Fruit fly (Drosophila melanogaster) whole organism, embryonic: ENCODE data around the gene CG12112.

Experiments
- Abd-B ChIP-seq: fragments of 200-800 bp; sonication (Bioruptor generic); optimal IDR thresholded peaks from 2 replicates; lab custom pipeline; 2018; ENCODE audit warnings: missing biosample characterization, mild to moderate bottlenecking, missing genetic modification characterization, moderate library complexity
- Adf1 ChIP-seq: fragments of 200-800 bp; sonication (Bioruptor generic); IDR thresholded peaks from 2 replicates; pipeline ENCODE4 v1.3.6; 2022; ENCODE audit warnings: missing biosample characterization, missing genetic modification characterization
- Awh ChIP-seq: fragments of 200-800 bp; sonication (Bioruptor generic); IDR thresholded peaks from 2 replicates; pipeline ENCODE4, ENCODE4 v1.3.6; 2022; ENCODE audit warnings: missing biosample characterization, missing genetic modification characterization
- CG1024 ChIP-seq: fragments of 200-800 bp; sonication (Bioruptor generic); IDR thresholded peaks from 2 replicates; pipeline ENCODE4 v1.3.6; 2022; ENCODE audit warnings: missing biosample characterization, missing genetic modification characterization
- CG10979 ChIP-seq: fragments of 200-800 bp; sonication (Bioruptor generic); optimal IDR thresholded peaks from 2 replicates; lab custom pipeline; 2018; ENCODE audit warnings: missing biosample characterization, mild to moderate bottlenecking, missing genetic modification characterization, moderate library complexity
- CG12104 ChIP-seq: fragments of 200-800 bp; sonication (Bioruptor generic); optimal IDR thresholded peaks from 3 replicates; lab custom pipeline; 2016; ENCODE audit warnings: missing biosample characterization, missing genetic modification characterization
- CG1233 ChIP-seq: fragments of 200-800 bp; sonication (Bioruptor generic); optimal IDR thresholded peaks from 4 replicates; lab custom pipeline; 2018; ENCODE audit warnings: missing biosample characterization, mild to moderate bottlenecking, missing genetic modification characterization
- CG14710 ChIP-seq: fragments of 200-800 bp; sonication (Bioruptor generic); optimal IDR thresholded peaks from 3 replicates; lab custom pipeline; 2019; ENCODE audit warnings: missing biosample characterization, mild to moderate bottlenecking, missing genetic modification characterization, moderate library complexity
- CG16863 ChIP-seq: fragments of 200-800 bp; sonication (Bioruptor generic); optimal IDR thresholded peaks from 3 replicates; lab custom pipeline; 2016; ENCODE audit warnings: missing biosample characterization, missing genetic modification characterization
- CG17612 ChIP-seq: fragments of 200-800 bp; sonication (Bioruptor generic); IDR thresholded peaks from 2 replicates; pipeline ENCODE4 v1.3.6; 2022; ENCODE audit warnings: missing biosample characterization, missing genetic modification characterization
- CG17829 ChIP-seq: fragments of 200-800 bp; optimal IDR thresholded peaks from 2 replicates; lab custom pipeline; 2019; ENCODE audit warnings: missing biosample characterization, mild to moderate bottlenecking, missing genetic modification characterization, moderate library complexity
- CG3163 ChIP-seq: fragments of 200-800 bp; sonication (Bioruptor generic); optimal IDR thresholded peaks from 3 replicates; lab custom pipeline; 2016; ENCODE audit warnings: missing biosample characterization, missing genetic modification characterization
- CG8281 ChIP-seq: fragments of 200-800 bp; sonication (Bioruptor generic); optimal IDR thresholded peaks from 2 replicates; lab custom pipeline; 2018; ENCODE audit warnings: missing biosample characterization, mild to moderate bottlenecking, missing genetic modification characterization, moderate library complexity
- CG8359 ChIP-seq: fragments of 200-800 bp; sonication (Bioruptor generic); optimal IDR thresholded peaks from 2 replicates; lab custom pipeline; 2017; ENCODE audit warnings: missing biosample characterization, mild to moderate bottlenecking, missing genetic modification characterization, borderline replicate concordance
- CG9817 ChIP-seq: fragments of 200-800 bp; sonication (Bioruptor generic); optimal IDR thresholded peaks from 2 replicates; lab custom pipeline; 2018; ENCODE audit warnings: missing biosample characterization, mild to moderate bottlenecking, missing genetic modification characterization, moderate library complexity
- CG9932 ChIP-seq: fragments of 200-800 bp; sonication (Bioruptor generic); IDR thresholded peaks from 2 replicates; pipeline ENCODE4 v1.3.6; 2022; ENCODE audit warnings: missing biosample characterization, missing genetic modification characterization
- CTCF ChIP-seq: fragments of 200-800 bp; sonication (Bioruptor generic); optimal IDR thresholded peaks from 2 replicates; lab custom pipeline; 2017; ENCODE audit warnings: missing biosample characterization, mild to moderate bottlenecking, missing genetic modification characterization, moderate library complexity
- Fer2 ChIP-seq: fragments of 200-800 bp; sonication (Bioruptor generic); optimal IDR thresholded peaks from 2 replicates; lab custom pipeline; 2018; ENCODE audit warnings: missing biosample characterization, mild to moderate bottlenecking, missing genetic modification characterization, moderate library complexity
- Gug ChIP-seq: fragments of 200-800 bp; sonication (Bioruptor generic); IDR thresholded peaks from 4 replicates; pipeline ENCODE4 v1.3.6; 2022; ENCODE audit warnings: missing biosample characterization, missing genetic modification characterization
- HHEX ChIP-seq: fragments of 200-800 bp; sonication (Bioruptor generic); optimal IDR thresholded peaks from 3 replicates; lab custom pipeline; 2017; ENCODE audit warnings: missing biosample characterization, mild to moderate bottlenecking, missing genetic modification characterization, missing genetic modification reagents
- Hmr ChIP-seq: fragments of 200-800 bp; sonication (Bioruptor generic); optimal IDR thresholded peaks from 3 replicates; lab custom pipeline; 2017; ENCODE audit warnings: mild to moderate bottlenecking, missing biosample characterization, missing genetic modification reagents, missing genetic modification characterization
- Jarid2 ChIP-seq: fragments of 200-800 bp; sonication (Bioruptor generic); optimal IDR thresholded peaks from 3 replicates; lab custom pipeline; 2017; ENCODE audit warnings: mild to moderate bottlenecking, missing biosample characterization, missing genetic modification reagents, missing genetic modification characterization
- Neu2 ChIP-seq: fragments of 200-800 bp; sonication (Bioruptor generic); optimal IDR thresholded peaks from 3 replicates; lab custom pipeline; 2016; ENCODE audit warnings: missing biosample characterization, missing genetic modification characterization, borderline replicate concordance
- NfI ChIP-seq: fragments of 200-800 bp; sonication (Bioruptor generic); optimal IDR thresholded peaks from 3 replicates; lab custom pipeline; 2018; ENCODE audit warnings: missing biosample characterization, mild to moderate bottlenecking, missing genetic modification characterization, moderate library complexity
- Oaz ChIP-seq: fragments of 200-800 bp; sonication (Bioruptor generic); IDR thresholded peaks from 2 replicates; pipeline ENCODE4 v1.3.6; 2022; ENCODE audit warnings: missing biosample characterization, missing genetic modification characterization
- Ravus ChIP-seq: fragments of 200-800 bp; sonication (Bioruptor generic); IDR thresholded peaks from 2 replicates; pipeline ENCODE4 v1.3.6; 2022; ENCODE audit warnings: missing biosample characterization, missing genetic modification characterization
- caup ChIP-seq: fragments of 200-800 bp; sonication (Bioruptor generic); optimal IDR thresholded peaks from 3 replicates; lab custom pipeline; 2017; ENCODE audit warnings: missing biosample characterization, mild to moderate bottlenecking, missing genetic modification characterization, moderate library complexity; ENCODE audit not compliant: severe bottlenecking
- dati ChIP-seq: fragments of 200-800 bp; sonication (Bioruptor generic); IDR thresholded peaks from 2 replicates; pipeline ENCODE4 v1.3.6; 2022; ENCODE audit warnings: missing biosample characterization, missing genetic modification characterization
- dmrt11E ChIP-seq: fragments of 200-800 bp; sonication (Bioruptor generic); optimal IDR thresholded peaks from 3 replicates; lab custom pipeline; 2018; ENCODE audit warnings: missing biosample characterization, mild to moderate bottlenecking, missing genetic modification characterization, moderate library complexity
- dpn ChIP-seq, 2 experiments: fragments of 200-800 bp; sonication (Bioruptor generic); optimal IDR thresholded peaks; 3 replicates each; lab custom pipeline; 2016; ENCODE audit warnings: missing biosample characterization in 2 of 2, missing genetic modification characterization in 2 of 2
- emc ChIP-seq: fragments of 200-800 bp; sonication (Bioruptor generic); optimal IDR thresholded peaks from 2 replicates; lab custom pipeline; 2016; ENCODE audit warnings: missing biosample characterization, missing genetic modification characterization
- gsb-n ChIP-seq: fragments of 200-800 bp; sonication (Bioruptor generic); optimal IDR thresholded peaks from 3 replicates; lab custom pipeline; 2018; ENCODE audit warnings: missing biosample characterization, mild to moderate bottlenecking, missing genetic modification characterization
- ham ChIP-seq: fragments of 200-800 bp; sonication (Bioruptor generic); IDR thresholded peaks from 2 replicates; pipeline ENCODE4 v1.3.6; 2022; ENCODE audit warnings: missing biosample characterization, missing genetic modification characterization
- insv ChIP-seq, 2 experiments: fragments of 200-800 bp; sonication (Bioruptor generic); optimal IDR thresholded peaks; 3 replicates each; lab custom pipeline; 2016 to 2018; ENCODE audit warnings: missing biosample characterization in 2 of 2, missing genetic modification characterization in 2 of 2
- luna ChIP-seq: fragments of 200-800 bp; sonication (Bioruptor generic); optimal IDR thresholded peaks from 2 replicates; lab custom pipeline; 2016; ENCODE audit warnings: missing biosample characterization, missing genetic modification characterization
- nerfin-2 ChIP-seq: fragments of 200-800 bp; sonication (Bioruptor generic); IDR thresholded peaks from 2 replicates; pipeline ENCODE4 v1.3.6; 2022; ENCODE audit warnings: missing biosample characterization, missing genetic modification characterization; ENCODE audit not compliant: partially characterized antibody
- oc ChIP-seq: fragments of 200-800 bp; sonication (Bioruptor generic); optimal IDR thresholded peaks from 2 replicates; lab custom pipeline; 2018; ENCODE audit warnings: missing biosample characterization, mild to moderate bottlenecking, missing genetic modification characterization, moderate library complexity
- pho ChIP-seq: fragments of 200-800 bp; sonication (Bioruptor generic); optimal IDR thresholded peaks from 2 replicates; lab custom pipeline; 2016; ENCODE audit warnings: missing biosample characterization, missing genetic modification characterization
- pita ChIP-seq: fragments of 200-800 bp; sonication (Bioruptor generic); optimal IDR thresholded peaks from 2 replicates; lab custom pipeline; 2017; ENCODE audit warnings: missing biosample characterization, mild to moderate bottlenecking, missing genetic modification characterization
- psq ChIP-seq: fragments of 200-800 bp; sonication (Bioruptor generic); optimal IDR thresholded peaks from 2 replicates; lab custom pipeline; 2017; ENCODE audit warnings: missing biosample characterization, missing genetic modification characterization
- pzg ChIP-seq: fragments of 200-800 bp; sonication (Bioruptor generic); optimal IDR thresholded peaks from 3 replicates; lab custom pipeline; 2018; ENCODE audit warnings: missing biosample characterization, mild to moderate bottlenecking, missing genetic modification characterization, moderate library complexity
- row ChIP-seq: fragments of 200-800 bp; sonication (Bioruptor generic); IDR thresholded peaks from 3 replicates; pipeline ENCODE4 v1.3.6; 2022; ENCODE audit warnings: missing biosample characterization, missing genetic modification characterization
- scrt ChIP-seq: fragments of 200-800 bp; sonication (Bioruptor generic); optimal IDR thresholded peaks from 2 replicates; lab custom pipeline; 2018; ENCODE audit warnings: missing biosample characterization, mild to moderate bottlenecking, missing genetic modification characterization, moderate library complexity
- shn ChIP-seq: fragments of 200-800 bp; sonication (Bioruptor generic); optimal IDR thresholded peaks from 3 replicates; lab custom pipeline; 2016; ENCODE audit warnings: missing biosample characterization, missing genetic modification characterization
- tll ChIP-seq, 2 experiments: fragments of 200-800 bp in 1 of 2; fragments of >200 bp in 1 of 2; sonication (Bioruptor generic) in 1 of 2; optimal IDR thresholded peaks; 2 replicates each; lab custom pipeline; 2017 to 2019; ENCODE audit warnings: missing biosample characterization in 2 of 2, missing genetic modification characterization in 2 of 2, mild to moderate bottlenecking in 1 of 2, moderate library complexity in 1 of 2
- toy ChIP-seq: fragments of 200-800 bp; sonication (Bioruptor generic); IDR thresholded peaks from 2 replicates; pipeline ENCODE4 v1.3.6; 2022; ENCODE audit warnings: missing biosample characterization, missing genetic modification characterization
- ttk ChIP-seq: fragments of 200-800 bp; sonication (Bioruptor generic); IDR thresholded peaks from 2 replicates; pipeline ENCODE4 v2.1.2; 2022; ENCODE audit warnings: missing biosample characterization, missing genetic modification characterization
- vvl ChIP-seq: fragments of 200-800 bp; sonication (Bioruptor generic); IDR thresholded peaks from 2 replicates; pipeline ENCODE4 v1.3.6; 2022; ENCODE audit warnings: missing biosample characterization, missing genetic modification characterization
- wek ChIP-seq: fragments of 200-800 bp; sonication (Bioruptor generic); optimal IDR thresholded peaks from 3 replicates; lab custom pipeline; 2018; ENCODE audit warnings: missing biosample characterization, mild to moderate bottlenecking, missing genetic modification characterization, moderate library complexity
- z ChIP-seq: fragments of 200-800 bp; sonication (Bioruptor generic); IDR thresholded peaks from 3 replicates; pipeline ENCODE4 v1.3.6; 2022; ENCODE audit warnings: missing biosample characterization, missing genetic modification characterization

The CG12112 gene

dm6 chrX:8573744-8574484, 13.9 kb upstream of the CG12112 start, which contains the start of gene CG12065 (continued):
- TF ChIP-seq dmrt11E = peak; percentile 19
- peak in 1 of 2 experiments; percentile 26 for TF ChIP-seq insv (GFP tag; optimal IDR thresholded peaks at IDR 0.05; lab: Kevin White, UChicago)
- TF ChIP-seq Awh (GFP tag; lab: Robert Waterston, UW) = no peak
- TF ChIP-seq CG9817 (tag; lab: Kevin White, UChicago) = peak; percentile 41
- peak; percentile 80 for TF ChIP-seq gsb-n (tag; lab: Kevin White, UChicago)
- TF ChIP-seq emc = no peak
- TF ChIP-seq row = no peak
- no peak for TF ChIP-seq NfI (GFP tag; lab: Kevin White, UChicago)
- no peak for TF ChIP-seq Adf1 (GFP tag; lab: Robert Waterston, UW)
- no peak for TF ChIP-seq tll (GFP tag; optimal IDR thresholded peaks at IDR 0.05; lab: Kevin White, UChicago)
- peak; percentile 36 for TF ChIP-seq oc (tag; lab: Kevin White, UChicago)
- no peak for TF ChIP-seq Ravus (GFP tag; lab: Robert Waterston, UW)
- peak; percentile 23 for TF ChIP-seq CG10979 (tag; lab: Kevin White, UChicago)
- no peak for TF ChIP-seq CG1024 (GFP tag; lab: Robert Waterston, UW)
- TF ChIP-seq CG17612 (GFP tag; lab: Robert Waterston, UW) = no peak
- peak; percentile 57 for TF ChIP-seq scrt (GFP tag; lab: Kevin White, UChicago)
- TF ChIP-seq nerfin-2 (GFP tag; lab: Robert Waterston, UW) = no peak
- TF ChIP-seq CG12104 = peak; percentile 42
- peak; percentile 94 for TF ChIP-seq pzg (GFP tag; lab: Kevin White, UChicago)
- TF ChIP-seq CTCF (GFP tag; lab: Kevin White, UChicago) = peak; percentile 86
- TF ChIP-seq dati (GFP tag; lab: Robert Waterston, UW) = no peak
- TF ChIP-seq Neu2 (GFP tag; lab: Kevin White, UChicago) = no peak
- no peak for TF ChIP-seq CG3163 (GFP tag; lab: Kevin White, UChicago)
- peak; percentile 57 for TF ChIP-seq CG8359 (GFP tag; lab: Kevin White, UChicago)
- peak; percentile 70 for TF ChIP-seq CG14710
- no peak for TF ChIP-seq CG16863 (GFP tag; lab: Kevin White, UChicago)
- TF ChIP-seq luna = no peak
- no peak for TF ChIP-seq ttk (GFP tag; lab: Robert Waterston, UW)
- no peak for TF ChIP-seq pho (GFP tag; lab: Kevin White, UChicago)
- TF ChIP-seq vvl = no peak
- no peak for TF ChIP-seq dpn (GFP tag; optimal IDR thresholded peaks at IDR 0.05; lab: Kevin White, UChicago)
- TF ChIP-seq toy (GFP tag; lab: Robert Waterston, UW) = no peak
- no peak for TF ChIP-seq psq (GFP tag; lab: Kevin White, UChicago)
- TF ChIP-seq CG1233 = peak; percentile 39
- TF ChIP-seq CG9932 (GFP tag; lab: Robert Waterston, UW) = no peak
- no peak for TF ChIP-seq Gug (GFP tag; lab: Robert Waterston, UW)
- TF ChIP-seq caup (GFP tag; lab: Kevin White, UChicago) = peak; percentile 57
- TF ChIP-seq shn = no peak
- TF ChIP-seq HHEX (GFP tag; lab: Kevin White, UChicago) = peak; percentile 39
- no peak for TF ChIP-seq wek
- peak; percentile 32 for TF ChIP-seq Abd-B (GFP tag; lab: Kevin White, UChicago)
- peak; percentile 17 for TF ChIP-seq CG17829 (tag; lab: Kevin White, UChicago)
- TF ChIP-seq z (GFP tag; lab: Robert Waterston, UW) = no peak
- TF ChIP-seq ham (GFP tag; lab: Robert Waterston, UW) = no peak
- TF ChIP-seq Jarid2 = peak; percentile 74
- peak; percentile 64 for TF ChIP-seq Hmr (GFP tag; lab: Kevin White, UChicago)
- TF ChIP-seq pita (GFP tag; lab: Kevin White, UChicago) = peak; percentile 42
- no peak for TF ChIP-seq CG8281 (tag; lab: Kevin White, UChicago)
- TF ChIP-seq Fer2 (tag; lab: Kevin White, UChicago) = peak; percentile 37
- no peak for TF ChIP-seq Oaz (GFP tag; lab: Robert Waterston, UW)
